Fruit fly (Drosophila melanogaster): ENCODE results near the gene CG13375.

The CG13375 gene

dm6 chrX:279097-279727 is 15.6 kb downstream of the CG13375 start, which contains the start of the genes CG3777 and ewg (continued):
- no peak for TF ChIP-seq ken (GFP tag; IDR thresholded peaks at IDR 0.05)
- TF ChIP-seq CG4404 (GFP tag; IDR thresholded peaks at IDR 0.05) = no peak
- no peak; the same call in 1 of the 2 replicates for TF ChIP-seq vvl (GFP tag; IDR thresholded peaks at IDR 0.05)
- TF ChIP-seq Hr51 (GFP tag; optimal IDR thresholded peaks at IDR 0.05) = no peak
- TF ChIP-seq row (GFP tag; IDR thresholded peaks at IDR 0.05) = peak; percentile 52; the same call in 2 of the 3 replicates
- TF ChIP-seq esg (GFP tag; conservative IDR thresholded peaks at IDR 0.05) = no peak
- TF ChIP-seq chinmo (GFP tag; IDR thresholded peaks at IDR 0.05; ENCODE audit: partially characterized antibody) = peak; percentile 97
- no peak for TF ChIP-seq CG3281 (GFP tag; optimal IDR thresholded peaks at IDR 0.05)
- TF ChIP-seq abd-A (tag; optimal IDR thresholded peaks at IDR 0.05) = no peak
- TF ChIP-seq schlank (tag; optimal IDR thresholded peaks at IDR 0.05) = no peak
- peak; percentile 79 for TF ChIP-seq CG1603 (tag; optimal IDR thresholded peaks at IDR 0.05)
- no peak for TF ChIP-seq BtbVII (GFP tag; optimal IDR thresholded peaks at IDR 0.05)
- peak; percentile 96 for TF ChIP-seq BEAF-32 (GFP tag; optimal IDR thresholded peaks at IDR 0.05)
- TF ChIP-seq ase (GFP tag; IDR thresholded peaks at IDR 0.05) = no peak
- TF ChIP-seq gsb-n (tag; optimal IDR thresholded peaks at IDR 0.05) = peak; percentile 0
- TF ChIP-seq stwl (tag; optimal IDR thresholded peaks at IDR 0.05) = peak; percentile 99
- TF ChIP-seq kay (GFP tag; optimal IDR thresholded peaks at IDR 0.05) = no peak
- TF ChIP-seq vfl (GFP tag; optimal IDR thresholded peaks at IDR 0.05) = no peak
- no peak for TF ChIP-seq CG11093 (GFP tag; IDR thresholded peaks at IDR 0.05)
- TF ChIP-seq rib (GFP tag; IDR thresholded peaks at IDR 0.05) = no peak; the same call in 1 of the 2 replicates
- TF ChIP-seq Oli (tag; optimal IDR thresholded peaks at IDR 0.05) = no peak
- TF ChIP-seq corto (GFP tag; optimal IDR thresholded peaks at IDR 0.05) = no peak
- no peak for TF ChIP-seq Mad (GFP tag; optimal IDR thresholded peaks at IDR 0.05)
- TF ChIP-seq CG11504 (tag; optimal IDR thresholded peaks at IDR 0.05) = peak; percentile 27
- peak; percentile 85 for TF ChIP-seq CG2129 (GFP tag; IDR thresholded peaks at IDR 0.05; ENCODE audit: partially characterized antibody)
- TF ChIP-seq CG17829 (tag; optimal IDR thresholded peaks at IDR 0.05) = peak; percentile 28
- TF ChIP-seq CG4854 (GFP tag; optimal IDR thresholded peaks at IDR 0.05) = no peak
- no peak for TF ChIP-seq bab2 (GFP tag; optimal IDR thresholded peaks at IDR 0.05)
- TF ChIP-seq CG17568 (GFP tag; optimal IDR thresholded peaks at IDR 0.05) = no peak
- TF ChIP-seq CG33213 (GFP tag; optimal IDR thresholded peaks at IDR 0.05) = peak; percentile 68
- peak; percentile 94 for TF ChIP-seq HLH4C (GFP tag; IDR thresholded peaks at IDR 0.05; ENCODE audit: partially characterized antibody)
- TF ChIP-seq Doc3 (GFP tag; IDR thresholded peaks at IDR 0.05; ENCODE audit: partially characterized antibody) = peak; percentile 90
- no peak for TF ChIP-seq cad (GFP tag; optimal IDR thresholded peaks at IDR 0.05)
- no peak for TF ChIP-seq shn (GFP tag; optimal IDR thresholded peaks at IDR 0.05)
- no peak for TF ChIP-seq CG10979 (tag; optimal IDR thresholded peaks at IDR 0.05)
- peak; percentile 90 for TF ChIP-seq hbn (GFP tag; IDR thresholded peaks at IDR 0.05; ENCODE audit: partially characterized antibody)
- TF ChIP-seq CG11696 (GFP tag; IDR thresholded peaks at IDR 0.05) = no peak
- TF ChIP-seq CG8765 (GFP tag; IDR thresholded peaks at IDR 0.05) = no peak
- TF ChIP-seq mld (GFP tag; IDR thresholded peaks at IDR 0.05; ENCODE audit: partially characterized antibody) = peak; percentile 98
- no peak for TF ChIP-seq CG7271 (tag; optimal IDR thresholded peaks at IDR 0.05)
- no peak for TF ChIP-seq Dek (tag; optimal IDR thresholded peaks at IDR 0.05)
- TF ChIP-seq gem (tag; optimal IDR thresholded peaks at IDR 0.05) = no peak
- TF ChIP-seq nmo (GFP tag; optimal IDR thresholded peaks at IDR 0.05) = peak; percentile 41
- peak; percentile 32 for TF ChIP-seq CG12391 (tag; optimal IDR thresholded peaks at IDR 0.05)
- peak; percentile 97 for TF ChIP-seq ato (GFP tag; IDR thresholded peaks at IDR 0.05; ENCODE audit: partially characterized antibody)
- TF ChIP-seq ssp (GFP tag; IDR thresholded peaks at IDR 0.05) = no peak
- TF ChIP-seq CG5953 (GFP tag; IDR thresholded peaks at IDR 0.05) = no peak
- no peak for TF ChIP-seq peb (GFP tag; IDR thresholded peaks at IDR 0.05)
- TF ChIP-seq H15 (GFP tag; IDR thresholded peaks at IDR 0.05) = no peak
